Fruit fly (Drosophila melanogaster): ENCODE results near the gene Idua.
A peak's percentile ranks its signal among the peaks of the same experiment; 100 is the strongest.

The Idua gene

DNA sequence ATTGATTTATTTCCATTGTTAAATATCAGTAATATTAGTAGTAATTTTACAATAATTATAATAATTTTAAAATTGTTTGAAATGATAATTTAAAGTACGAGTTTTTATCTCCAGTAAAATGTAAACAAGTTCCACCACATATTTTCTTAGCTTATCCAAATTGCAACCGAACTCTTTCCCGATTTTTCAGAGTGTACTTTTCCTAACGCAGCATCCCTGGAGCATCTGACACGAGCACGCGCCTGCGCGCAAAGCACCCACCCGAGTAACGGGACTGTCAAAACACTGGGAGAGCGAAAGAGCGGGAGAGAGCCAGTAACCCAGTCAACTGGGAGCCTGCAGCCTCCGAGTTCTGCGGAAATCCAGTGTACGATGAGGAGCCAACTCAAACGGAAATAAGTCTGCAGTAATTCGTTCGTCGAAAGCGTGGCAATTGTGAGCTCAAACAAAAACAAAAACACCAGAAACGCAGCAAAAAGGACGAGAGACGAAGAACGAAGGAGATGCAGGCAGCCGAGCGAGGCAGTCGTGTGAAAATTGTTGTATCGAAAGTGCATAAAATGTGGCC, 26.4 kb downstream of the Idua start, which contains the start of gene CG16854:
CG16854 (plus strand) TSS at position 365 of the 568 bp plus-strand sequence.
- no peak for TF ChIP-seq CG17801 (GFP tag; optimal IDR thresholded peaks at IDR 0.05; ENCODE audit: partially characterized antibody)

- TF ChIP-seq CG17801 (GFP tag; optimal IDR thresholded peaks at IDR 0.05; ENCODE audit: partially characterized antibody) = no peak
Measured at dm6 chr2L:11085129-11085528, 27.7 kb downstream of the Idua start, which contains the start of gene AstCC. Gene AstCC, minus strand, starts transcription at chr2L:11085229.

dm6 chr2L:11082025-11082424, 30.8 kb downstream of the Idua start:
- no peak for TF ChIP-seq CG17801 (GFP tag; optimal IDR thresholded peaks at IDR 0.05; ENCODE audit: partially characterized antibody)

DNA sequence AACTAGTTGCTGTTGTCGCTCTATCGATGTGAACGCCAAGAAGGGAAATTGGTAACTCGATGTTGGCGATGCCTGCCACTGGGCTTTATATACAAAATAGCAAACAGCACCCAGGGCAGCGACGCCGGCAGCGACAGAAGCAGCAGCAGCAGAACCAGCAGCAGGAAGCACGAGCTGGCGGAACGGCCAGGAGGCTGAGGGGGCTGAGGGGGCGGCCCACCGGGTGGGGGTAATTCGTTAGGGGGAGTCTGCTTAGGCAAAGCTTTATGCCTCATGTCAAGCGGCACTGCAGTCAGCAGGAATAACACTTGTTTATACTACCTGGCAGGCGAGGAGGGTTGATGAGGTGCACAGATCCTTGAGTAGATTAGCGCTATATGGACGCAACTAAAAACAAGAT, 31.5 kb downstream of the Idua start, which contains the start of gene AstC:
AstC (minus strand) TSS at position 63 of the 400 bp plus-strand sequence.
- no peak for TF ChIP-seq CG17801 (GFP tag; optimal IDR thresholded peaks at IDR 0.05; ENCODE audit: partially characterized antibody)

DNA sequence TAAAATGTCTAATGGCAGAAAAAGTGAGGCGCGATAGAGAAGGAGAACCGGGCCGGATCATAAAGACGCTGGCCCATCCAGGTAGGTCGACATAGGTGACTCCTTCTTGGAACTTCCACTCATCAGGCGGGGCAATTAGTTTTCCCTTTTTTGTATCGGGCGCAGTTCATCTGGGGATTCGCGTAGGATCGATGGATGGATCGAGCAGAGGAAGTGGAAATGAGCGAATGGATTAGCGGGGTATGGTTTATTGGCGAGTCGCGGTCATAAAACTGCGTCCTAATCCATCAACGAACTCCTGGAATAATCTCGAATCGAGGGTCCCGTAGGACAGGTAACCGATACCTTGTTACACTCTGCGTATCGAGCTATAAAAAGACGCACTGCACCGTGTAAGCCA, 37.7 kb downstream of the Idua start, which contains the start of gene CG43725:
CG43725 (plus strand) TSS at position 400 of the 400 bp plus-strand sequence.
- TF ChIP-seq CG17801 (GFP tag; optimal IDR thresholded peaks at IDR 0.05; ENCODE audit: partially characterized antibody) = no peak

DNA sequence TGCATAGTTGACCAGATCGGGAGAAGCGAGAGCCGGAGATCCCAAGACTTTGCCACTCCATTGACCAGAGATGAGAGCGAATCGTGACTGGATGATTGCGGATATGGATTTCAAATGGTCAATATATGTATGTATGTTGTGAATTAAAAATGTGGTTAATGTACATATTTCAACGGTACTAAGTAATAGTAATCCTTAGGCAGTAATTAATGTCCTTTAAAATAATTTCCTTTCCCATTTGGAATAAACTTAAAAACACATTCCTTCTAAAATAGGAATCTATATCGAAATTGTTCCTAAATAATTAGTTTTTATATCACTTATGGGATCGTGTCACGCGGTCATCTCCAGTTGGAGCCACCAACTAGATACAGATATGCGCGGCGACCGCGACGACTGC, 38.9 kb downstream of the Idua start:
- no peak for TF ChIP-seq CG17801 (GFP tag; optimal IDR thresholded peaks at IDR 0.05; ENCODE audit: partially characterized antibody)

DNA sequence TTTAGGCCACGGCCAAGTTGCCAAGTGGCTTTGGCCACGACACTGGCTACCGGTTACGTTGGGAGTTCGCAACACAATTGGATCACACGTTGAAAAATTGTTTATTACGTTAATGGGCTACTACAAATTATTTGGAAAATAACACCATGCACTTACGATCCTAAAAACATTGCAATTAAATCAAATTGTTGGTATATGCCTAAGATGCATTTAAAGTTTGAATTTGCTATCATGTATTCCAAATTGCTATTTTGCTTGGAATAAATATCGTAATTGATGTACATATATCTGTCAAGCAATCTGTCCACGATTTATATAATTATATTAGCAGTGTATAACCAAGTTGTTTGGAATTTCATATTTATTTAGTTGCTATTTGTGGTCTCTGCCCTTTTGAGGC, 40.0 kb downstream of the Idua start:
- TF ChIP-seq CG17801 (GFP tag; optimal IDR thresholded peaks at IDR 0.05; ENCODE audit: partially characterized antibody) = no peak

DNA sequence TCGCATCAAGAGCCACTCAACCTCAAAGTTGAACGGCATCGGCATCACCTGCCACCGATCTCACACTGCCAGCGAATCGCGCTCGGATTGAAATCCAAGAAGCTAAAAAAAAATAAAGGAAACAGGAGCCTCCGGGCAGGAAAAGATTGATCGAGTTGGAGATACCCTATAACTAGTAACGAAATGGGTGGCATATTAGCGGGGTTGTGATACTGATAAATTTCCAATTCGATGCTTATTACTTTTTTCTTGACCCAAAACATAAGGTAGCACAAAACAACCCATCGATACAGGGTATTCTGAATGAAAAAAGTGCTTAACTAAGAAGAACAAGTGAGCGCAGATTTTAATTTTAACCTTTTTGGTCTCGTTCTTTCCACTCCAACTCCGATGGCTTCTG, 40.6 kb downstream of the Idua start:
- TF ChIP-seq CG17801 (GFP tag; optimal IDR thresholded peaks at IDR 0.05; ENCODE audit: partially characterized antibody) = no peak

- no peak for TF ChIP-seq CG17801 (GFP tag; optimal IDR thresholded peaks at IDR 0.05; ENCODE audit: partially characterized antibody)
Measured at dm6 chr2L:11070862-11071261, 42.0 kb downstream of the Idua start, which contains the start of gene CG14915. Gene CG14915, plus strand, starts transcription at chr2L:11071027.

dm6 chr2L:11069475-11069874, 43.4 kb downstream of the Idua start:
- no peak for TF ChIP-seq CG17801 (GFP tag; optimal IDR thresholded peaks at IDR 0.05; ENCODE audit: partially characterized antibody)

dm6 chr2L:11068907-11069306, 44.0 kb downstream of the Idua start:
- TF ChIP-seq CG17801 (GFP tag; optimal IDR thresholded peaks at IDR 0.05; ENCODE audit: partially characterized antibody) = no peak

DNA sequence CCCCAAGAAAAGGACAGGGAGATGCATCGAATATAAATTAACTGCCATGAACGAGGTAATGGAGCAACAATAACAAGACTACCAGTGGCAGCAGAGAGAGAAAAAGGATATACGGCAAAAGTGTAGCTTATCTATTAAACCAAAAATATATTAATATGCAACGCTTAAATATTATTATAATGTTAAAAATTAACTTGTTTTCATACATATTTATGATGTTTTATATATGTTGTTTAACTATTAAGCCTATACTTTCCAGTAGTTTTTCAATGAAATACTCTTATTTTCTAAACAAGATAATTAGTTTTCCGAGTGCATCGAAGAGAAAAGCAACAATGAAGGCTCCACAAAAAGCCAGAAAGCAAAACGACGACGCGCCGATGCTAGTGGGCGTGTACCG, 44.4 kb downstream of the Idua start:
- no peak for TF ChIP-seq CG17801 (GFP tag; optimal IDR thresholded peaks at IDR 0.05; ENCODE audit: partially characterized antibody)

- no peak for TF ChIP-seq CG17801 (GFP tag; optimal IDR thresholded peaks at IDR 0.05; ENCODE audit: partially characterized antibody)
Measured at dm6 chr2L:11067970-11068369, 44.9 kb downstream of the Idua start.

DNA sequence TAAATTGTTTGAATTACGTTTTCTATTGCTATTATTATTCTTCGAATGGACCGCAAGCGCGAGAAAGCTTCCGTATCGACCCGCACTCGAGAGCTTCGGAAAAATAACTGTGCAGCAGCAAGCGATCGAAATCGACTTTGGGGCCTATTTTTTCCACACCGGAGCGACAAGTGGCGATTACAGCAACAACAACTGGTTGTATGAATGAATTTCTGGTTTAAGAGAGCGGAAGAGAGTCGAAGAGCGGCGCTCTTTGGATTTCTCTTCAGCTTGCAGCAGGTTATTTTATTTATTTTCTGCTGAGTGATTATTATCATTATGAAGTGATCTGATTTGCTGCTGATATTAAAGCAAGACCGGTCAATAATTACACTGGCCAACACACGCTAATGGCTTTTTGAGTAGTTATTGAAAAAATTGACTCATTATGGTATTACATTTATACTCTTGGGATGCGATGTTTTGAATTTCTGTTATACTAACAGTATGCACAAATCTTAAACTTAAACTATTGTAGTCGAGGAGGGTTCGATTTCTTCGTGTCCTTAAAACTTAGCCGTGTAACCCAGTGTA, 45.9 kb downstream of the Idua start, which contains the start of gene Samuel:
Samuel (minus strand) TSS at position 112 of the 573 bp plus-strand sequence.
- TF ChIP-seq CG17801 (GFP tag; optimal IDR thresholded peaks at IDR 0.05; ENCODE audit: partially characterized antibody) = peak; percentile 54

- peak; percentile 59 for TF ChIP-seq CG17801 (GFP tag; optimal IDR thresholded peaks at IDR 0.05; ENCODE audit: partially characterized antibody)
Measured at dm6 chr2L:11065932-11066823, 46.7 kb downstream of the Idua start.
